Fruit fly (Drosophila melanogaster) whole organism, embryonic: ENCODE results near the gene eIF3d1.
A peak's percentile ranks its signal among the peaks of the same experiment; 100 is the strongest.

Experiments
- ATbp ChIP-seq: fragments of 200-800 bp; sonication (Bioruptor generic); optimal IDR thresholded peaks from 2 replicates; lab custom pipeline; 2017; ENCODE audit warnings: missing biosample characterization, mild to moderate bottlenecking, missing genetic modification characterization, missing genetic modification reagents
- BtbVII ChIP-seq: fragments of 200-800 bp; sonication (Bioruptor generic); optimal IDR thresholded peaks from 3 replicates; lab custom pipeline; 2017; ENCODE audit warnings: missing biosample characterization, mild to moderate bottlenecking, missing genetic modification characterization
- CG10274 ChIP-seq: fragments of 200-800 bp; sonication (Bioruptor generic); optimal IDR thresholded peaks from 3 replicates; lab custom pipeline; 2017; ENCODE audit warnings: missing biosample characterization, mild to moderate bottlenecking, missing genetic modification characterization
- CG12659 ChIP-seq: fragments of 200-800 bp; sonication (Bioruptor generic); optimal IDR thresholded peaks from 3 replicates; lab custom pipeline; 2017; ENCODE audit warnings: mild to moderate bottlenecking, missing biosample characterization, missing genetic modification reagents, missing genetic modification characterization
- CG15269 ChIP-seq: fragments of 200-800 bp; sonication (Bioruptor generic); optimal IDR thresholded peaks from 2 replicates; lab custom pipeline; 2018; ENCODE audit warnings: missing biosample characterization, mild to moderate bottlenecking, missing genetic modification characterization, moderate library complexity
- CG17186 ChIP-seq: fragments of 200-800 bp; sonication (Bioruptor generic); optimal IDR thresholded peaks from 3 replicates; lab custom pipeline; 2017; ENCODE audit warnings: missing biosample characterization, missing genetic modification reagents, missing genetic modification characterization
- CG17385 ChIP-seq: fragments of 200-800 bp; sonication (Bioruptor generic); optimal IDR thresholded peaks from 3 replicates; lab custom pipeline; 2018; ENCODE audit warnings: missing biosample characterization, mild to moderate bottlenecking, missing genetic modification characterization
- CG18619 ChIP-seq: fragments of 200-800 bp; sonication (Bioruptor generic); optimal IDR thresholded peaks from 3 replicates; lab custom pipeline; 2017; ENCODE audit warnings: missing biosample characterization, mild to moderate bottlenecking, missing genetic modification characterization
- CG2875 ChIP-seq: fragments of 200-800 bp; sonication (Bioruptor generic); optimal IDR thresholded peaks from 2 replicates; lab custom pipeline; 2017; ENCODE audit warnings: missing biosample characterization, mild to moderate bottlenecking, missing genetic modification characterization, missing genetic modification reagents
- CG30431 ChIP-seq: fragments of 200-800 bp; sonication (Bioruptor generic); optimal IDR thresholded peaks from 2 replicates; lab custom pipeline; 2017; ENCODE audit warnings: missing biosample characterization, missing genetic modification characterization
- CG3407 ChIP-seq: fragments of 200-800 bp; sonication (Bioruptor generic); optimal IDR thresholded peaks from 2 replicates; lab custom pipeline; 2018; ENCODE audit warnings: missing biosample characterization, mild to moderate bottlenecking, missing genetic modification characterization
- CG34376 ChIP-seq: fragments of 200-800 bp; sonication (Bioruptor generic); optimal IDR thresholded peaks from 2 replicates; lab custom pipeline; 2018; ENCODE audit warnings: missing biosample characterization, mild to moderate bottlenecking, missing genetic modification characterization
- CG3726 ChIP-seq: fragments of 200-800 bp; sonication (Bioruptor generic); IDR thresholded peaks from 3 replicates; pipeline ENCODE4, ENCODE4 v1.3.6; 2022; ENCODE audit warnings: missing biosample characterization, missing genetic modification characterization
- CG4328 ChIP-seq: fragments of 200-800 bp; sonication (Bioruptor generic); optimal IDR thresholded peaks from 3 replicates; lab custom pipeline; 2017; ENCODE audit warnings: missing biosample characterization, missing genetic modification reagents, missing genetic modification characterization
- Chrac-16 ChIP-seq: fragments of 200-800 bp; sonication (Bioruptor generic); optimal IDR thresholded peaks from 3 replicates; lab custom pipeline; 2016; ENCODE audit warnings: missing biosample characterization, missing genetic modification characterization
- ERR ChIP-seq: fragments of 200-800 bp; sonication (Bioruptor generic); optimal IDR thresholded peaks from 2 replicates; lab custom pipeline; 2016; ENCODE audit warnings: missing biosample characterization, missing genetic modification characterization
- Ets65A ChIP-seq: fragments of 200-800 bp; sonication (Bioruptor generic); peaks from one replicate; lab custom pipeline; 2016; ENCODE audit warnings: missing biosample characterization, missing genetic modification characterization
- MTF-1 ChIP-seq: fragments of 200-800 bp; sonication (Bioruptor generic); optimal IDR thresholded peaks from 2 replicates; lab custom pipeline; 2018; ENCODE audit warnings: missing biosample characterization, mild to moderate bottlenecking, missing genetic modification characterization, borderline replicate concordance
- Nf-YA ChIP-seq: fragments of 200-800 bp; sonication (Bioruptor generic); IDR thresholded peaks from 2 replicates; pipeline ENCODE4 v1.3.6; 2022; ENCODE audit warnings: missing biosample characterization, missing genetic modification characterization
- Nf-YB ChIP-seq: fragments of 200-800 bp; sonication (Bioruptor generic); optimal IDR thresholded peaks from 3 replicates; lab custom pipeline; 2019; ENCODE audit warnings: missing biosample characterization, mild to moderate bottlenecking, missing genetic modification characterization, moderate library complexity
- Nf-YC ChIP-seq: fragments of 200-800 bp; optimal IDR thresholded peaks from 3 replicates; lab custom pipeline; 2019; ENCODE audit warnings: missing biosample characterization, mild to moderate bottlenecking, missing genetic modification characterization, moderate library complexity
- Trl ChIP-seq, 3 experiments: fragments of >200 bp in 2 of 3; fragments of 200-800 bp in 1 of 3; sonication (Bioruptor generic) in 1 of 3; optimal IDR thresholded peaks; 2 replicates in 1 of 3; 3 replicates in 2 of 3; lab custom pipeline; 2016 to 2017; ENCODE audit warnings: missing biosample characterization in 1 of 3, missing genetic modification characterization in 1 of 3
- Vsx1 ChIP-seq: fragments of 200-800 bp; sonication (Bioruptor generic); optimal IDR thresholded peaks from 2 replicates; lab custom pipeline; 2017; ENCODE audit warnings: missing biosample characterization, mild to moderate bottlenecking, missing genetic modification characterization, missing genetic modification reagents
- Xbp1 ChIP-seq: fragments of 200-800 bp; sonication (Bioruptor generic); optimal IDR thresholded peaks from 3 replicates; lab custom pipeline; 2016; ENCODE audit warnings: missing biosample characterization, mild to moderate bottlenecking, missing genetic modification characterization
- abd-A ChIP-seq: fragments of 200-800 bp; sonication (Bioruptor generic); optimal IDR thresholded peaks from 3 replicates; lab custom pipeline; 2019; ENCODE audit warnings: missing biosample characterization, mild to moderate bottlenecking, missing genetic modification characterization, moderate library complexity
- ara ChIP-seq: fragments of 200-800 bp; sonication (Bioruptor generic); IDR thresholded peaks from 2 replicates; pipeline ENCODE4 v1.3.6; 2022; ENCODE audit warnings: missing biosample characterization, missing genetic modification characterization
- bcd ChIP-seq: fragments of 200-800 bp; sonication (Bioruptor generic); optimal IDR thresholded peaks from 2 replicates; lab custom pipeline; 2017; ENCODE audit warnings: missing biosample characterization, mild to moderate bottlenecking, missing genetic modification characterization
- chinmo ChIP-seq: fragments of 200-800 bp; sonication (Bioruptor generic); IDR thresholded peaks from 4 replicates; pipeline ENCODE4 v1.3.6; 2022; ENCODE audit warnings: missing biosample characterization, missing genetic modification characterization; ENCODE audit not compliant: partially characterized antibody
- ci ChIP-seq: fragments of 200-800 bp; sonication (Bioruptor generic); IDR thresholded peaks from 3 replicates; pipeline ENCODE4 v1.3.6; 2022; ENCODE audit warnings: missing biosample characterization, missing genetic modification characterization
- dm ChIP-seq: fragments of 200-800 bp; sonication (Bioruptor generic); optimal IDR thresholded peaks from 3 replicates; lab custom pipeline; 2016; ENCODE audit warnings: missing biosample characterization, missing genetic modification characterization
- ewg ChIP-seq: fragments of 200-800 bp; sonication (Bioruptor generic); optimal IDR thresholded peaks from 3 replicates; lab custom pipeline; 2017; ENCODE audit warnings: mild to moderate bottlenecking, missing biosample characterization, missing genetic modification reagents, missing genetic modification characterization
- exex ChIP-seq: fragments of 200-800 bp; sonication (Bioruptor generic); optimal IDR thresholded peaks from 4 replicates; lab custom pipeline; 2018; ENCODE audit warnings: missing biosample characterization, mild to moderate bottlenecking, missing genetic modification characterization, moderate library complexity
- fd64A ChIP-seq: fragments of 200-800 bp; sonication (Bioruptor generic); optimal IDR thresholded peaks from 3 replicates; lab custom pipeline; 2018; ENCODE audit warnings: missing biosample characterization, mild to moderate bottlenecking, missing genetic modification characterization
- gcm ChIP-seq: fragments of 200-800 bp; sonication (Bioruptor generic); optimal IDR thresholded peaks from 2 replicates; lab custom pipeline; 2019; ENCODE audit warnings: missing biosample characterization, mild to moderate bottlenecking, missing genetic modification characterization, moderate library complexity
- hth ChIP-seq: fragments of >200 bp; optimal IDR thresholded peaks from 2 replicates; lab custom pipeline; 2017; ENCODE audit warnings: inconsistent platforms
- lab ChIP-seq: fragments of 200-800 bp; sonication (Bioruptor generic); optimal IDR thresholded peaks from 3 replicates; lab custom pipeline; 2017; ENCODE audit warnings: missing biosample characterization, missing genetic modification characterization, mild to moderate bottlenecking, moderate library complexity, missing genetic modification reagents
- mirr ChIP-seq: fragments of 200-800 bp; sonication (Bioruptor generic); optimal IDR thresholded peaks from 3 replicates; lab custom pipeline; 2018; ENCODE audit warnings: missing biosample characterization, mild to moderate bottlenecking, missing genetic modification characterization
- nau ChIP-seq: fragments of 200-800 bp; sonication (Bioruptor generic); optimal IDR thresholded peaks from 3 replicates; lab custom pipeline; 2017; ENCODE audit warnings: missing biosample characterization, mild to moderate bottlenecking, missing genetic modification characterization, missing genetic modification reagents
- nmo ChIP-seq: fragments of 200-800 bp; sonication (Bioruptor generic); optimal IDR thresholded peaks from 2 replicates; lab custom pipeline; 2018; ENCODE audit warnings: missing biosample characterization, mild to moderate bottlenecking, missing genetic modification characterization, moderate library complexity
- org-1 ChIP-seq: fragments of 200-800 bp; sonication (Bioruptor generic); optimal IDR thresholded peaks from 2 replicates; lab custom pipeline; 2017; ENCODE audit warnings: missing biosample characterization, missing genetic modification characterization
- peb ChIP-seq: fragments of 200-800 bp; sonication (Bioruptor generic); IDR thresholded peaks from 2 replicates; pipeline ENCODE4 v1.3.6; 2022; ENCODE audit warnings: missing biosample characterization, missing genetic modification characterization
- schlank ChIP-seq: fragments of 200-800 bp; sonication (Bioruptor generic); optimal IDR thresholded peaks from 2 replicates; lab custom pipeline; 2018; ENCODE audit warnings: missing biosample characterization, mild to moderate bottlenecking, missing genetic modification characterization
- sd ChIP-seq: fragments of 200-800 bp; sonication (Bioruptor generic); optimal IDR thresholded peaks from 3 replicates; lab custom pipeline; 2018; ENCODE audit warnings: missing biosample characterization, mild to moderate bottlenecking, missing genetic modification characterization, moderate library complexity
- sug ChIP-seq: fragments of 200-800 bp; optimal IDR thresholded peaks from 2 replicates; lab custom pipeline; 2019; ENCODE audit warnings: missing biosample characterization, mild to moderate bottlenecking, missing genetic modification characterization, moderate library complexity
- tgo ChIP-seq: fragments of 200-800 bp; sonication (Bioruptor generic); IDR thresholded peaks from 3 replicates; pipeline ENCODE4 v1.3.6; 2022; ENCODE audit warnings: missing biosample characterization, missing genetic modification characterization
- wek ChIP-seq: fragments of 200-800 bp; sonication (Bioruptor generic); optimal IDR thresholded peaks from 3 replicates; lab custom pipeline; 2018; ENCODE audit warnings: missing biosample characterization, mild to moderate bottlenecking, missing genetic modification characterization, moderate library complexity
- z ChIP-seq: fragments of 200-800 bp; sonication (Bioruptor generic); IDR thresholded peaks from 3 replicates; pipeline ENCODE4 v1.3.6; 2022; ENCODE audit warnings: missing biosample characterization, missing genetic modification characterization

The eIF3d1 gene

DNA sequence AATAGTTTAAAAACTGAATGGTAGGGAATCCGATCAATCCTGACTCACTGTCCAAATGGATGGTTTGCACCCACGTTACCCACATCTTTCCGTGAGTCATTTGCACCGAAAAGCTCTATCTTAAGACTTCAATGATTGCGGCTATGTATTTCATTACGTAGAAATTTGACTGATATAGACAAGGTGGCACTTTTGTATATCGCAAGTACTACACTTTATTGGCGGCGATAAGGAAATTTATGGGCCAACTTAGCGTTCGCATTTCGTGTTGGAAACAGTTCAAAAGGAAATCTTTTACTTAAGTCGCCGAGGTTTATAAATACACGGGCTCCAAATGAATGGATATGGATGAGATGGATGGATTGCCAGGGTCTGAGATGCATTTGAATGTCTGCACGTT is 35.0 kb downstream of the eIF3d1 start:
- no peak for TF ChIP-seq CG18619 (GFP tag; lab: Kevin White, UChicago)
- TF ChIP-seq Xbp1 (GFP tag; lab: Kevin White, UChicago) = no peak
- no peak for TF ChIP-seq CG3726
- TF ChIP-seq CG2875 = no peak
- no peak for TF ChIP-seq CG3407 (GFP tag; lab: Kevin White, UChicago)
- no peak for TF ChIP-seq nau
- no peak for TF ChIP-seq CG15269 (tag; lab: Kevin White, UChicago)
- no peak for TF ChIP-seq CG30431 (GFP tag; lab: Kevin White, UChicago)
- TF ChIP-seq CG34376 (GFP tag; lab: Kevin White, UChicago) = peak; percentile 50
- TF ChIP-seq mirr (GFP tag; lab: Kevin White, UChicago) = peak; percentile 46
- TF ChIP-seq ara (GFP tag; lab: Robert Waterston, UW) = no peak
- no peak for TF ChIP-seq bcd
- TF ChIP-seq peb (GFP tag; lab: Robert Waterston, UW) = no peak
- no peak for TF ChIP-seq ATbp (GFP tag; lab: Kevin White, UChicago)
- TF ChIP-seq ci = no peak
- TF ChIP-seq exex (tag; lab: Kevin White, UChicago) = peak; percentile 77
- TF ChIP-seq org-1 (GFP tag; lab: Kevin White, UChicago) = no peak
- no peak for TF ChIP-seq wek (GFP tag; lab: Kevin White, UChicago)
- TF ChIP-seq nmo (GFP tag; lab: Kevin White, UChicago) = no peak
- peak; percentile 28 for TF ChIP-seq lab (GFP tag; lab: Kevin White, UChicago)
- TF ChIP-seq ERR (GFP tag; lab: Kevin White, UChicago) = no peak
- TF ChIP-seq gcm (GFP tag; lab: Kevin White, UChicago) = no peak
- TF ChIP-seq schlank (tag; lab: Kevin White, UChicago) = no peak
- no peak for TF ChIP-seq CG17186 (GFP tag; lab: Kevin White, UChicago)
- no peak for TF ChIP-seq tgo
- TF ChIP-seq sd (tag; lab: Kevin White, UChicago) = peak; percentile 37
- no peak for TF ChIP-seq CG17385 (GFP tag; lab: Kevin White, UChicago)
- no peak for TF ChIP-seq dm (GFP tag; lab: Kevin White, UChicago)
- TF ChIP-seq ewg (GFP tag; lab: Kevin White, UChicago) = no peak
- TF ChIP-seq CG10274 = no peak
- no peak for TF ChIP-seq CG12659
- no peak for TF ChIP-seq Chrac-16 (GFP tag; lab: Kevin White, UChicago)
- no peak for TF ChIP-seq Nf-YA
- TF ChIP-seq fd64A (GFP tag; lab: Kevin White, UChicago) = no peak
- TF ChIP-seq hth = no peak
- no peak for TF ChIP-seq Trl (optimal IDR thresholded peaks at IDR 0.05; lab: Kevin White, UChicago)
- TF ChIP-seq Trl (GFP tag; optimal IDR thresholded peaks at IDR 0.05; lab: Kevin White, UChicago) = no peak
- TF ChIP-seq sug (tag; lab: Kevin White, UChicago) = peak; percentile 45
- TF ChIP-seq BtbVII (GFP tag; lab: Kevin White, UChicago) = no peak

dm6 chr3R:23718297-23718941 is 38.6 kb downstream of the eIF3d1 start, which contains the start of gene nau:
Gene nau (minus strand): TSS chr3R:23718357.
- TF ChIP-seq CG4328 (GFP tag; lab: Kevin White, UChicago) (peak; percentile 50), Nf-YB (peak; percentile 80), sd (tag; lab: Kevin White, UChicago) (peak; percentile 65), MTF-1 (GFP tag; lab: Kevin White, UChicago) (no peak), abd-A (tag; lab: Kevin White, UChicago) (peak; percentile 1), z (peak; percentile 92), Vsx1 (no peak), chinmo (GFP tag; lab: Robert Waterston, UW) (0 out of 4 replicates have a peak, but pooled peaks have one; percentile 15), Ets65A (peak; percentile 92), Nf-YC (tag; lab: Kevin White, UChicago) (peak; percentile 59)
